Worm (Caenorhabditis elegans) whole organism, L3 larva: Measurements from ENCODE around the gene ZC84.6.

Experiments used
- aly-2 ChIP-seq: fragments of 150-350 bp; optimal IDR thresholded peaks from 2 replicates; lab custom pipeline; 2014; ENCODE audit warnings: missing biosample characterization, missing genetic modification characterization
- egl-27 ChIP-seq: sonication (generic microtip); optimal IDR thresholded peaks from 4 replicates; lab custom pipeline; 2017; ENCODE audit warnings: missing biosample characterization, missing genetic modification reagents, missing genetic modification characterization
- nhr-67 ChIP-seq: fragments of 150-350 bp; optimal IDR thresholded peaks from 2 replicates; lab custom pipeline; 2014; ENCODE audit warnings: missing biosample characterization, missing genetic modification characterization
- pqm-1 ChIP-seq: fragments of 150-350 bp; optimal IDR thresholded peaks from 2 replicates; lab custom pipeline; 2017; ENCODE audit warnings: missing biosample characterization, missing genetic modification characterization, inconsistent platforms
- skn-1 ChIP-seq: fragments of 150-350 bp; optimal IDR thresholded peaks from 2 replicates; lab custom pipeline; 2014; ENCODE audit warnings: missing biosample characterization, missing genetic modification characterization
- tbx-2 ChIP-seq: sonication (generic microtip); optimal IDR thresholded peaks from 2 replicates; lab custom pipeline; 2016; ENCODE audit warnings: mild to moderate bottlenecking, missing genetic modification characterization, missing compliant biosample characterization
- ztf-4 ChIP-seq: fragments of 150-350 bp; optimal IDR thresholded peaks from 2 replicates; lab custom pipeline; 2014; ENCODE audit warnings: missing biosample characterization, missing genetic modification characterization

- TF ChIP-seq aly-2 (tag; lab: Kevin White, UChicago) (no peak), ztf-4 (tag; lab: Kevin White, UChicago) (no peak), pqm-1 (tag; lab: Kevin White, UChicago) (no peak), skn-1 (tag; lab: Kevin White, UChicago) (no peak), tbx-2 (no peak), egl-27 (tag; lab: Kevin White, UChicago) (no peak), nhr-67 (tag; lab: Kevin White, UChicago) (no peak)
These were observed 43.2 kb upstream of the ZC84.6 start, which contains the start of gene dat-1 for ce11 chrIII:9242675-9243074.
